Fruit fly (Drosophila melanogaster): Measurements from ENCODE around the gene Ca-alpha1T.

Ca-alpha1T gene

DNA sequence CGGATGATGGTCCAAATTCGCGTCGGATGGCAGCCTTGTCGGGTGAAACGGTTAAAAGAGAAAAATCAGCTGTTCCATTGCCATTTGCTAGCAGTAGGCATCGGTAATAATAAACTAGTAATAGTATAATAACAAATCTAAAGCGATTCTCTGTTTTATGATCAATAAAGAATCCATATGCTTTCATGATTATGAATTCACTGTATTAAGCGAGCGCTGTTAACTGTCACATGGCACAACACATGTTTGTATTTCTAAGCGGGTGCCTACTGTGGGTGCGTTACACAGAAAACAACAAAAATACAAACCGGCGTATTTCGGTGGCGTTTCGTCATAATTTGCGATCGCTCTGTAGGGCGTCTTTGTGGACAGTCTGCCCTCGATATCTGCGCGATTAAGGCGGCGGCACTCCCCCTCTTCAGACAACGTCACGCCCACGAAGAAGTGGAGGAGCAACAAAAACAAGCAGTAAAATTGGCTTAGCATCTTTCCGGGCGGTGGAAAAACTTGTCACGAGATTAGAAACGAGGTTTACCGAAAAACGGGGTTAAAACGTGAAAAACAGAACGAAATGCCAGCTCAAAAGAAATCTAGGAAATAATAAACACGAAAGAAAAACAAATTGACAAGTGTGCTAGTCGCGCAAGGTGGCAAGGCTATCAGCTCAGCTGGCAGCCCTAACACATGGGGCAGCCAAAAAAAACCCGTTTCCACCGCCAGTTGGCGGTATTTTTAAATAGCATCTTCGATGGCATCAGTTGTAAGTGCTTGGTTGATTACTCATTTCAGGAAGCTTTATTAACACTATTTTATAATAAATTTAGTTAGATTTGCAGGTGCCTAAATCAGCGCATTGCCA lies 101.2 kb downstream of the Ca-alpha1T start, which contains the start of the genes Nep1 and Mipp2 (continued):
- no peak for TF ChIP-seq pros (GFP tag; optimal IDR thresholded peaks at IDR 0.05)
- TF ChIP-seq dpn (GFP tag; optimal IDR thresholded peaks at IDR 0.05): peak in 1 of 2 experiments; percentile 12
- TF ChIP-seq HmgZ (tag; optimal IDR thresholded peaks at IDR 0.05): no peak
- peak; percentile 3 for TF ChIP-seq CG8388 (GFP tag; optimal IDR thresholded peaks at IDR 0.05)
- peak; percentile 38 for TF ChIP-seq CG3065 (GFP tag; optimal IDR thresholded peaks at IDR 0.05)
- TF ChIP-seq CG32767 (GFP tag; IDR thresholded peaks at IDR 0.05): no peak
- no peak for TF ChIP-seq pb (GFP tag; optimal IDR thresholded peaks at IDR 0.05)
- TF ChIP-seq CG4282 (GFP tag; optimal IDR thresholded peaks at IDR 0.05): no peak
- TF ChIP-seq CG5245 (GFP tag; optimal IDR thresholded peaks at IDR 0.05): no peak
- peak; percentile 15 for TF ChIP-seq PHDP (tag; optimal IDR thresholded peaks at IDR 0.05)
- no peak for TF ChIP-seq Neu2 (GFP tag; optimal IDR thresholded peaks at IDR 0.05; ENCODE audit: borderline replicate concordance)
- no peak for TF ChIP-seq cad (GFP tag; optimal IDR thresholded peaks at IDR 0.05)
- no peak for TF ChIP-seq psq (GFP tag; optimal IDR thresholded peaks at IDR 0.05)
- peak; percentile 44; the same call in 1 of the 2 replicates for TF ChIP-seq CG14014 (GFP tag; IDR thresholded peaks at IDR 0.05)
- no peak for TF ChIP-seq cg (GFP tag; optimal IDR thresholded peaks at IDR 0.05)
- TF ChIP-seq CG10209 (GFP tag; optimal IDR thresholded peaks at IDR 0.05): peak; percentile 38
- no peak for TF ChIP-seq CG5953 (GFP tag; IDR thresholded peaks at IDR 0.05)
- no peak for TF ChIP-seq CrebB (tag; optimal IDR thresholded peaks at IDR 0.05)
- TF ChIP-seq lmd (GFP tag; IDR thresholded peaks at IDR 0.05): peak; percentile 69
- no peak for TF ChIP-seq Lpt (GFP tag; optimal IDR thresholded peaks at IDR 0.05)
- TF ChIP-seq CG12104 (GFP tag; optimal IDR thresholded peaks at IDR 0.05): no peak
- peak; percentile 29 for TF ChIP-seq Meics (GFP tag; optimal IDR thresholded peaks at IDR 0.05)
- no peak for TF ChIP-seq Awh (GFP tag; IDR thresholded peaks at IDR 0.05)
- TF ChIP-seq Spps (tag; optimal IDR thresholded peaks at IDR 0.05): no peak
- TF ChIP-seq Antp (GFP tag; optimal IDR thresholded peaks at IDR 0.05): peak; percentile 38
- TF ChIP-seq CG12071 (GFP tag; optimal IDR thresholded peaks at IDR 0.05): peak; percentile 1
- TF ChIP-seq Sox100B (GFP tag; optimal IDR thresholded peaks at IDR 0.05): no peak
- TF ChIP-seq CG30403 (GFP tag; optimal IDR thresholded peaks at IDR 0.05): peak; percentile 34
- no peak for TF ChIP-seq gcm2 (GFP tag; optimal IDR thresholded peaks at IDR 0.05)
- TF ChIP-seq Nf-YC (tag; optimal IDR thresholded peaks at IDR 0.05): peak; percentile 11
- TF ChIP-seq inv (GFP tag; IDR thresholded peaks at IDR 0.05; ENCODE audit: partially characterized antibody): no peak
- peak; percentile 44; the same call in 1 of the 3 replicates for TF ChIP-seq CG14050 (GFP tag; IDR thresholded peaks at IDR 0.05)
- TF ChIP-seq CG1529 (GFP tag; optimal IDR thresholded peaks at IDR 0.05): no peak
- TF ChIP-seq maf-S (GFP tag; optimal IDR thresholded peaks at IDR 0.05): no peak
- TF ChIP-seq CG7372 (GFP tag; IDR thresholded peaks at IDR 0.05): 0 out of 2 replicates have a peak, but pooled peaks have one; percentile 20
- no peak for TF ChIP-seq insv (GFP tag; optimal IDR thresholded peaks at IDR 0.05)
- peak; percentile 33 for TF ChIP-seq CG18599 (GFP tag; optimal IDR thresholded peaks at IDR 0.05)
- peak; percentile 14 for TF ChIP-seq mam (GFP tag; optimal IDR thresholded peaks at IDR 0.05)
- peak; percentile 18 for TF ChIP-seq CG2712 (tag; optimal IDR thresholded peaks at IDR 0.05)
- no peak for TF ChIP-seq CG3838 (GFP tag; optimal IDR thresholded peaks at IDR 0.05)
- TF ChIP-seq Sry-β (GFP tag; optimal IDR thresholded peaks at IDR 0.05): no peak
- peak; percentile 11 for TF ChIP-seq ind (GFP tag; optimal IDR thresholded peaks at IDR 0.05)
- no peak for TF ChIP-seq unc-4 (GFP tag; IDR thresholded peaks at IDR 0.05; ENCODE audit: partially characterized antibody)
- no peak for TF ChIP-seq CG10267 (tag; optimal IDR thresholded peaks at IDR 0.05)
- TF ChIP-seq CG14441 (GFP tag; IDR thresholded peaks at IDR 0.05): peak; percentile 61
- no peak for TF ChIP-seq Optix (GFP tag; IDR thresholded peaks at IDR 0.05)
- no peak for TF ChIP-seq Eip74EF (GFP tag; optimal IDR thresholded peaks at IDR 0.05)
- no peak for TF ChIP-seq corto (GFP tag; optimal IDR thresholded peaks at IDR 0.05)
- TF ChIP-seq kah (GFP tag; optimal IDR thresholded peaks at IDR 0.05): no peak

Measured in whole organism, embryonic.